Fruit fly (Drosophila melanogaster): ENCODE measurements around the gene tHMG1.

dm6 chr3R:22497025-22497424 is 5.4 kb downstream of the tHMG1 start, which contains the start of gene Octbeta1R:
- TF ChIP-seq psq (optimal IDR thresholded peaks at IDR 0.05) (no peak), usp (GFP tag; optimal IDR thresholded peaks at IDR 0.05) (no peak), CG8478 (optimal IDR thresholded peaks at IDR 0.05) (no peak), EcR (GFP tag; optimal IDR thresholded peaks at IDR 0.05) (no peak), Dll (optimal IDR thresholded peaks at IDR 0.05) (no peak), pan (optimal IDR thresholded peaks at IDR 0.05) (no peak)
